Worm (Caenorhabditis elegans) whole organism, L2 larva: Measurements from ENCODE around the gene sru-24.

ENCODE experiments used
- C34F6.9 ChIP-seq: fragments of 150-350 bp; optimal IDR thresholded peaks from 2 replicates; lab custom pipeline; 2014; ENCODE audit warnings: missing biosample characterization, missing genetic modification characterization
- F13H6.1 ChIP-seq: sonication (generic microtip); optimal IDR thresholded peaks from 2 replicates; lab custom pipeline; 2016; ENCODE audit warnings: missing genetic modification characterization, missing compliant biosample characterization
- R02D3.7 ChIP-seq: fragments of 150-350 bp; optimal IDR thresholded peaks from 2 replicates; lab custom pipeline; 2014; ENCODE audit warnings: missing biosample characterization, missing genetic modification characterization
- Y55F3AM.14 ChIP-seq: fragments of 200-800 bp; sonication (Bioruptor generic); optimal IDR thresholded peaks from 2 replicates; lab custom pipeline; 2018; ENCODE audit warnings: mild to moderate bottlenecking, missing genetic modification characterization, missing compliant biosample characterization
- ZK546.5 ChIP-seq: sonication (generic microtip); optimal IDR thresholded peaks from 2 replicates; lab custom pipeline; 2017; ENCODE audit warnings: missing biosample characterization, missing genetic modification characterization
- alr-1 ChIP-seq: fragments of 150-350 bp; optimal IDR thresholded peaks from 2 replicates; lab custom pipeline; 2014; ENCODE audit warnings: missing biosample characterization, missing genetic modification characterization
- aly-2 ChIP-seq: fragments of 150-350 bp; optimal IDR thresholded peaks from 2 replicates; lab custom pipeline; 2014; ENCODE audit warnings: missing biosample characterization, missing genetic modification characterization
- ama-1 ChIP-seq: fragments of 150-350 bp; optimal IDR thresholded peaks from 2 replicates; lab custom pipeline; 2018; ENCODE audit warnings: inconsistent platforms
- blmp-1 ChIP-seq: sonication (generic microtip); optimal IDR thresholded peaks from 2 replicates; lab custom pipeline; 2017; ENCODE audit warnings: missing genetic modification characterization, mild to moderate bottlenecking, missing compliant biosample characterization, antibody characterized with exemption, moderate library complexity; ENCODE audit not compliant: insufficient read depth
- ceh-16 ChIP-seq: fragments of 150-350 bp; optimal IDR thresholded peaks from 2 replicates; lab custom pipeline; 2014; ENCODE audit warnings: missing biosample characterization, missing genetic modification characterization
- ceh-82 ChIP-seq: fragments of 150-350 bp; optimal IDR thresholded peaks from 2 replicates; lab custom pipeline; 2014; ENCODE audit warnings: missing biosample characterization, missing genetic modification characterization
- crh-2 ChIP-seq: sonication (generic microtip); optimal IDR thresholded peaks from 2 replicates; lab custom pipeline; 2017; ENCODE audit warnings: missing biosample characterization, missing genetic modification characterization
- dmd-4 ChIP-seq: sonication (generic microtip); optimal IDR thresholded peaks from 2 replicates; lab custom pipeline; 2017; ENCODE audit warnings: missing biosample characterization, missing genetic modification characterization
- egl-27 ChIP-seq: sonication (generic microtip); optimal IDR thresholded peaks from 3 replicates; lab custom pipeline; 2017; ENCODE audit warnings: missing biosample characterization, missing genetic modification reagents, missing genetic modification characterization
- elt-1 ChIP-seq: fragments of 150-350 bp; optimal IDR thresholded peaks from 2 replicates; lab custom pipeline; 2014; ENCODE audit warnings: missing biosample characterization, missing genetic modification characterization
- elt-3 ChIP-seq: sonication (generic microtip); optimal IDR thresholded peaks from 2 replicates; lab custom pipeline; 2017; ENCODE audit warnings: missing biosample characterization, missing genetic modification characterization
- fos-1 ChIP-seq: fragments of 150-350 bp; optimal IDR thresholded peaks from 2 replicates; lab custom pipeline; 2014; ENCODE audit warnings: missing biosample characterization, missing genetic modification characterization
- gmeb-1 ChIP-seq: fragments of 150-350 bp; optimal IDR thresholded peaks from 2 replicates; lab custom pipeline; 2014; ENCODE audit warnings: missing biosample characterization, missing genetic modification characterization
- lin-11 ChIP-seq: fragments of 150-350 bp; sonication (generic microtip); optimal IDR thresholded peaks from 2 replicates; lab custom pipeline; 2014; ENCODE audit warnings: missing biosample characterization, missing genetic modification characterization, inconsistent platforms, mixed read lengths
- lin-13 ChIP-seq: fragments of 150-350 bp; optimal IDR thresholded peaks from 2 replicates; lab custom pipeline; 2014; ENCODE audit warnings: missing biosample characterization, missing genetic modification reagents, missing genetic modification characterization
- lin-39 ChIP-seq: fragments of 150-350 bp; optimal IDR thresholded peaks from 2 replicates; lab custom pipeline; 2014; ENCODE audit warnings: missing biosample characterization, missing genetic modification reagents, missing genetic modification characterization
- lsy-2 ChIP-seq, 2 experiments: fragments of 150-350 bp in 1 of 2; sonication (generic microtip) in 1 of 2; optimal IDR thresholded peaks; 2 replicates each; lab custom pipeline; 2014 to 2017; ENCODE audit warnings: missing biosample characterization in 2 of 2, missing genetic modification characterization in 2 of 2
- mab-5 ChIP-seq: fragments of 150-350 bp; optimal IDR thresholded peaks from 2 replicates; lab custom pipeline; 2014; ENCODE audit warnings: missing biosample characterization, missing genetic modification characterization
- mbf-1 ChIP-seq: sonication (generic microtip); optimal IDR thresholded peaks from 2 replicates; lab custom pipeline; 2017; ENCODE audit warnings: missing biosample characterization, missing genetic modification characterization
- mdl-1 ChIP-seq, 2 experiments: fragments of 150-350 bp in 1 of 2; sonication (generic microtip) in 1 of 2; optimal IDR thresholded peaks; 2 replicates each; lab custom pipeline; 2017; ENCODE audit warnings: missing biosample characterization in 2 of 2, missing genetic modification characterization in 2 of 2
- nhr-10 ChIP-seq: sonication (generic microtip); optimal IDR thresholded peaks from 2 replicates; lab custom pipeline; 2017; ENCODE audit warnings: missing biosample characterization, missing genetic modification characterization
- nhr-11 ChIP-seq: fragments of 150-350 bp; optimal IDR thresholded peaks from 2 replicates; lab custom pipeline; 2014; ENCODE audit warnings: missing biosample characterization, missing genetic modification characterization
- nhr-12 ChIP-seq: fragments of 150-350 bp; optimal IDR thresholded peaks from 2 replicates; lab custom pipeline; 2014; ENCODE audit warnings: missing biosample characterization, missing genetic modification characterization
- nhr-129 ChIP-seq: fragments of 150-350 bp; optimal IDR thresholded peaks from 2 replicates; lab custom pipeline; 2014; ENCODE audit warnings: missing biosample characterization, missing genetic modification characterization
- nhr-21 ChIP-seq: fragments of 150-350 bp; optimal IDR thresholded peaks from 2 replicates; lab custom pipeline; 2014; ENCODE audit warnings: missing biosample characterization, missing genetic modification characterization
- nhr-23 ChIP-seq: fragments of 150-350 bp; optimal IDR thresholded peaks from 2 replicates; lab custom pipeline; 2014; ENCODE audit warnings: missing biosample characterization, missing genetic modification reagents, missing genetic modification characterization
- nhr-237 ChIP-seq: fragments of 150-350 bp; optimal IDR thresholded peaks from 2 replicates; lab custom pipeline; 2014; ENCODE audit warnings: missing biosample characterization, missing genetic modification characterization
- nhr-25 ChIP-seq: fragments of 150-350 bp; sonication (generic microtip); optimal IDR thresholded peaks from 3 replicates; lab custom pipeline; 2014; ENCODE audit warnings: missing biosample characterization, missing genetic modification characterization
- nhr-6 ChIP-seq: fragments of 150-350 bp; optimal IDR thresholded peaks from 2 replicates; lab custom pipeline; 2014; ENCODE audit warnings: missing biosample characterization, missing genetic modification characterization
- nhr-77 ChIP-seq: fragments of 150-350 bp; optimal IDR thresholded peaks from 2 replicates; lab custom pipeline; 2014; ENCODE audit warnings: missing biosample characterization, missing genetic modification characterization
- peb-1 ChIP-seq: fragments of 150-350 bp; optimal IDR thresholded peaks from 2 replicates; lab custom pipeline; 2014; ENCODE audit warnings: missing biosample characterization, missing genetic modification characterization
- sem-4 ChIP-seq: fragments of 150-350 bp; optimal IDR thresholded peaks from 2 replicates; lab custom pipeline; 2014; ENCODE audit warnings: missing biosample characterization, missing genetic modification reagents, missing genetic modification characterization
- skn-1 ChIP-seq: sonication (generic microtip); optimal IDR thresholded peaks from 2 replicates; lab custom pipeline; 2017; ENCODE audit warnings: missing biosample characterization, missing genetic modification characterization
- sma-3 ChIP-seq: sonication (generic microtip); optimal IDR thresholded peaks from 2 replicates; lab custom pipeline; 2016; ENCODE audit warnings: missing genetic modification reagents, missing genetic modification characterization, missing compliant biosample characterization
- sma-9 ChIP-seq, 2 experiments: fragments of 150-350 bp in 1 of 2; sonication (generic microtip) in 1 of 2; optimal IDR thresholded peaks; 2 replicates each; lab custom pipeline; 2014 to 2016; ENCODE audit warnings: missing genetic modification characterization in 2 of 2, mild to moderate bottlenecking in 1 of 2, missing biosample characterization in 1 of 2, missing compliant biosample characterization in 1 of 2, missing genetic modification reagents in 1 of 2, moderate library complexity in 1 of 2
- snpc-4 ChIP-seq: fragments of 150-350 bp; optimal IDR thresholded peaks from 2 replicates; lab custom pipeline; 2014; ENCODE audit warnings: missing biosample characterization, missing genetic modification characterization
- unc-39 ChIP-seq: fragments of 150-350 bp; optimal IDR thresholded peaks from 2 replicates; lab custom pipeline; 2014; ENCODE audit warnings: missing biosample characterization, missing genetic modification characterization
- unc-55 ChIP-seq: fragments of 150-350 bp; sonication (generic microtip); optimal IDR thresholded peaks from 3 replicates; lab custom pipeline; 2014; ENCODE audit warnings: missing biosample characterization, missing genetic modification reagents, missing genetic modification characterization
- unc-62 ChIP-seq: fragments of 150-350 bp; optimal IDR thresholded peaks from 2 replicates; lab custom pipeline; 2014; ENCODE audit warnings: missing biosample characterization, missing genetic modification reagents, missing genetic modification characterization
- zag-1 ChIP-seq: fragments of 150-350 bp; optimal IDR thresholded peaks from 2 replicates; lab custom pipeline; 2014; ENCODE audit warnings: missing biosample characterization, missing genetic modification characterization
- ztf-1 ChIP-seq: fragments of 200-800 bp; sonication (Bioruptor generic); conservative IDR thresholded peaks from 2 replicates; pipeline ENCODE4 v1.3.6; 2022; ENCODE audit warnings: missing genetic modification characterization, missing compliant biosample characterization
- ztf-11 ChIP-seq: sonication (generic microtip); optimal IDR thresholded peaks from 2 replicates; lab custom pipeline; 2017; ENCODE audit warnings: missing biosample characterization, missing genetic modification characterization
- ztf-4 ChIP-seq: fragments of 150-350 bp; optimal IDR thresholded peaks from 2 replicates; lab custom pipeline; 2014; ENCODE audit warnings: missing biosample characterization, missing genetic modification characterization

sru-24 gene

DNA sequence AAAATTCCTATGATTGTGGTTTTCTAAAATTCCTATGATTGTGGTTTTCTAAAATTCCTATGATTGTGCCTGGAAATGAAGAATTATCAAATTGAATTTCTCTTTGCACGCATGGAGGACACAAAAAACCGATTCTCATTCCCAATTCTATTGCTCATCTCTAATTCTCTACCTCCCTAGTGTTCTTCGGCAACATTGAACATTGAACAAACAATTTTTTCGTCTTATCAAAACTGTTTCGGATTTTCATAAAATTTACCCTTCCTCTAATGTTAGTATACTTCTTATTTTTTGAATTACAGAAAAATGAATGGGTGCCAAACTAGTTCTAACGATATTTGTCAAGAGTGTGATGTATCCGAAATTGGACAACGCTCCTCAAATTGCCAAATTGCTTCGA is 35.0 kb downstream of the sru-24 start, which contains the start of gene pals-31:
Gene pals-31, plus strand, starts transcription at position 301 of the 400 bp plus-strand sequence.
- TF ChIP-seq gmeb-1 (tag; lab: Kevin White, UChicago), result no peak
- TF ChIP-seq elt-3, result no peak
- TF ChIP-seq crh-2 (tag; lab: Kevin White, UChicago), result no peak
- no peak for TF ChIP-seq snpc-4 (tag; lab: Kevin White, UChicago)
- TF ChIP-seq nhr-25 (tag; lab: Kevin White, UChicago), result no peak
- no peak for TF ChIP-seq nhr-129 (tag; lab: Kevin White, UChicago)
- TF ChIP-seq elt-1 (tag; lab: Kevin White, UChicago), result no peak
- TF ChIP-seq ztf-4 (tag; lab: Kevin White, UChicago), result no peak
- TF ChIP-seq zag-1 (tag; lab: Kevin White, UChicago), result no peak
- TF ChIP-seq nhr-237 (tag; lab: Kevin White, UChicago), result no peak
- no peak for TF ChIP-seq nhr-23 (tag; lab: Kevin White, UChicago)
- TF ChIP-seq R02D3.7 (tag; lab: Kevin White, UChicago), result no peak
- TF ChIP-seq mdl-1 (tag; optimal IDR thresholded peaks at IDR 0.05; lab: Kevin White, UChicago), result no peak
- no peak for TF ChIP-seq ama-1
- TF ChIP-seq peb-1 (tag; lab: Kevin White, UChicago), result no peak

DNA sequence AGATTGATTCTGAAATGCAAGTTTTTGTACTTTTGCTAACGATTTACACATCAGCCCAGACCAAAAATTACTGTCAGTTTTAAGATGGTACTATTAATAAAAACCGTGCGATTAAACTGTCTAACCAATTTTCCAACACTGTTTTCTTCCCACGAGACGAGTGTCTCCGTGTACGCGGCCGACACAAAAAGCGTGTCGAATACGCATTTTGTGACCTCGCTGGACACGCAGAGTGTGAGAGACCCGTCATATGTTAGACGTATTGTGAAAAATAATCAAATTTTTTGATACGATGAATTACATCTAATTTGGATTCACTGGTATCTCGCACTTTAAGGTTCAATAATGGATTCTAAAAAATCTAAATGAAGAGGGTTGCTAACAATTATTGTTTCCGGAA is 35.6 kb downstream of the sru-24 start:
- peak; percentile 25 for TF ChIP-seq nhr-25 (tag; lab: Kevin White, UChicago)
- no peak for TF ChIP-seq blmp-1 (tag; lab: Kevin White, UChicago)
- no peak for TF ChIP-seq nhr-6 (tag; lab: Kevin White, UChicago)
- no peak for TF ChIP-seq ZK546.5
- TF ChIP-seq elt-1 (tag; lab: Kevin White, UChicago), result no peak
- no peak for TF ChIP-seq lsy-2 (tag; optimal IDR thresholded peaks at IDR 0.05; lab: Kevin White, UChicago)
- TF ChIP-seq nhr-12, result no peak
- TF ChIP-seq sma-9 (GFP tag; optimal IDR thresholded peaks at IDR 0.05; lab: Kevin White, UChicago), result peak; percentile 9
- TF ChIP-seq sma-9 (tag; optimal IDR thresholded peaks at IDR 0.05; lab: Kevin White, UChicago), result no peak
- TF ChIP-seq snpc-4 (tag; lab: Kevin White, UChicago), result peak; percentile 74
- no peak for TF ChIP-seq ztf-11 (tag; lab: Kevin White, UChicago)
- no peak for TF ChIP-seq unc-62 (GFP tag; lab: Kevin White, UChicago)
- TF ChIP-seq aly-2, result no peak
- TF ChIP-seq nhr-11 (tag; lab: Kevin White, UChicago), result no peak
- no peak for TF ChIP-seq nhr-237 (tag; lab: Kevin White, UChicago)
- TF ChIP-seq R02D3.7 (tag; lab: Kevin White, UChicago), result no peak
- peak; percentile 31 for TF ChIP-seq gmeb-1 (tag; lab: Kevin White, UChicago)
- TF ChIP-seq ama-1, result no peak
- peak; percentile 21 for TF ChIP-seq nhr-129 (tag; lab: Kevin White, UChicago)
- TF ChIP-seq dmd-4 (tag; lab: Kevin White, UChicago), result no peak
- TF ChIP-seq ztf-4 (tag; lab: Kevin White, UChicago), result no peak
- no peak for TF ChIP-seq mbf-1 (tag; lab: Kevin White, UChicago)
- TF ChIP-seq nhr-77 (tag; lab: Kevin White, UChicago), result no peak
- peak; percentile 44 for TF ChIP-seq fos-1 (tag; lab: Kevin White, UChicago)
- no peak for TF ChIP-seq nhr-23 (tag; lab: Kevin White, UChicago)
- no peak for TF ChIP-seq ceh-82 (tag; lab: Kevin White, UChicago)
- TF ChIP-seq ceh-16 (tag; lab: Kevin White, UChicago), result no peak
- TF ChIP-seq nhr-10 (tag; lab: Kevin White, UChicago), result no peak
- no peak for TF ChIP-seq Y55F3AM.14
- TF ChIP-seq lin-13 (GFP tag; lab: Kevin White, UChicago), result no peak
- TF ChIP-seq lin-11 (tag; lab: Kevin White, UChicago), result no peak
- no peak for TF ChIP-seq unc-39 (tag; lab: Kevin White, UChicago)
- TF ChIP-seq ztf-1 (GFP tag; lab: Robert Waterston, UW), result no peak
- no peak for TF ChIP-seq unc-55 (GFP tag; lab: Kevin White, UChicago)
- no peak for TF ChIP-seq alr-1
- TF ChIP-seq nhr-21 (tag; lab: Kevin White, UChicago), result no peak
- TF ChIP-seq mab-5 (tag; lab: Kevin White, UChicago), result no peak
- TF ChIP-seq lin-39 (tag; lab: Kevin White, UChicago), result no peak
- TF ChIP-seq F13H6.1, result no peak
- no peak for TF ChIP-seq sem-4 (tag; lab: Kevin White, UChicago)
- TF ChIP-seq zag-1 (tag; lab: Kevin White, UChicago), result no peak
- no peak for TF ChIP-seq egl-27 (tag; lab: Kevin White, UChicago)
- no peak for TF ChIP-seq elt-3
- no peak for TF ChIP-seq mdl-1 (tag; optimal IDR thresholded peaks at IDR 0.05; lab: Kevin White, UChicago)
- no peak for TF ChIP-seq skn-1 (tag; lab: Kevin White, UChicago)
- TF ChIP-seq C34F6.9 (tag; lab: Kevin White, UChicago), result peak; percentile 4
- TF ChIP-seq peb-1 (tag; lab: Kevin White, UChicago), result no peak
- TF ChIP-seq sma-3 (GFP tag; lab: Kevin White, UChicago), result no peak
- peak; percentile 47 for TF ChIP-seq crh-2 (tag; lab: Kevin White, UChicago)
